Worm (Caenorhabditis elegans) whole organism, midembryonic: ENCODE data around the gene mif-1.

Source experiments
- T22C8.4 ChIP-seq: fragments of 200-800 bp; sonication (Bioruptor generic); IDR thresholded peaks from 2 replicates; pipeline ENCODE4 v1.3.6; 2022; ENCODE audit warnings: missing genetic modification characterization, missing compliant biosample characterization
- cog-1 ChIP-seq: sonication (generic microtip); optimal IDR thresholded peaks from 2 replicates; lab custom pipeline; 2016; ENCODE audit warnings: missing genetic modification characterization, missing compliant biosample characterization
- flt-1 ChIP-seq: fragments of 200-800 bp; sonication (Bioruptor generic); IDR thresholded peaks from 2 replicates; pipeline ENCODE4 v1.3.6; 2022; ENCODE audit warnings: missing genetic modification characterization, missing compliant biosample characterization
- klf-2 ChIP-seq: fragments of 200-800 bp; sonication (Bioruptor generic); conservative IDR thresholded peaks from 2 replicates; pipeline ENCODE4 v1.3.6; 2022; ENCODE audit warnings: missing genetic modification reagents, missing genetic modification characterization, missing compliant biosample characterization
- med-1 ChIP-seq: sonication (generic microtip); optimal IDR thresholded peaks from 2 replicates; lab custom pipeline; 2017; ENCODE audit warnings: missing genetic modification characterization, mild to moderate bottlenecking, missing compliant biosample characterization, antibody characterized with exemption, missing genetic modification reagents; ENCODE audit not compliant: insufficient read depth
- ref-1 ChIP-seq: fragments of 200-800 bp; sonication (Bioruptor generic); conservative IDR thresholded peaks from 2 replicates; pipeline ENCODE4 v1.3.6; 2022; ENCODE audit warnings: missing genetic modification reagents, missing genetic modification characterization, missing compliant biosample characterization
- tab-1 ChIP-seq: fragments of 200-800 bp; sonication (Bioruptor generic); IDR thresholded peaks from 2 replicates; pipeline ENCODE4 v1.3.6; 2022; ENCODE audit warnings: missing genetic modification characterization, missing compliant biosample characterization
- ztf-23 ChIP-seq: fragments of 200-800 bp; sonication (Bioruptor generic); IDR thresholded peaks from 2 replicates; pipeline ENCODE4 v1.3.6; 2022; ENCODE audit warnings: missing genetic modification reagents, missing genetic modification characterization, missing compliant biosample characterization
- ztf-29 ChIP-seq: fragments of 200-800 bp; sonication (Bioruptor generic); IDR thresholded peaks from 2 replicates; pipeline ENCODE4 v1.3.6; 2022; ENCODE audit warnings: missing genetic modification reagents, missing genetic modification characterization, missing compliant biosample characterization

Gene mif-1

ce11 chrIII:11830522-11831489 is 17.1 kb upstream of the mif-1 start:
- TF ChIP-seq cog-1 = no peak
- TF ChIP-seq T22C8.4 (GFP tag; lab: Robert Waterston, UW) = 0 out of 2 replicates have a peak, but pooled peaks have one; percentile 9

ce11 chrIII:11833449-11833848 is 14.5 kb upstream of the mif-1 start:
- TF ChIP-seq T22C8.4 (GFP tag; lab: Robert Waterston, UW) (no peak), cog-1 (no peak), tab-1 (no peak), klf-2 (GFP tag; lab: Robert Waterston, UW) (no peak), ref-1 (GFP tag; lab: Robert Waterston, UW) (no peak), med-1 (GFP tag; lab: Kevin White, UChicago) (no peak), ztf-29 (no peak), ztf-23 (GFP tag; lab: Robert Waterston, UW) (no peak), flt-1 (GFP tag; lab: Robert Waterston, UW) (no peak)

ce11 chrIII:11834168-11834567 is 13.8 kb upstream of the mif-1 start:
- TF ChIP-seq klf-2 (GFP tag; lab: Robert Waterston, UW) = no peak
- TF ChIP-seq tab-1 = 0 out of 2 replicates have a peak, but pooled peaks have one; percentile 17

- TF ChIP-seq tab-1 (no peak), ztf-29 (no peak), ztf-23 (GFP tag; lab: Robert Waterston, UW) (no peak), ref-1 (GFP tag; lab: Robert Waterston, UW) (no peak), flt-1 (GFP tag; lab: Robert Waterston, UW) (no peak)
Observed at ce11 chrIII:11834783-11835182, 13.2 kb upstream of the mif-1 start.

- TF ChIP-seq flt-1 (GFP tag; lab: Robert Waterston, UW) (no peak), ztf-29 (no peak), klf-2 (GFP tag; lab: Robert Waterston, UW) (no peak), tab-1 (no peak), ztf-23 (GFP tag; lab: Robert Waterston, UW) (no peak), med-1 (GFP tag; lab: Kevin White, UChicago) (no peak)
Observed at ce11 chrIII:11836054-11836453, 11.9 kb upstream of the mif-1 start.

- TF ChIP-seq ref-1 (GFP tag; lab: Robert Waterston, UW) (no peak), tab-1 (no peak), ztf-29 (no peak)
Observed at ce11 chrIII:11836734-11837133, 11.2 kb upstream of the mif-1 start.

ce11 chrIII:11841728-11842127 is 6.2 kb upstream of the mif-1 start:
- TF ChIP-seq cog-1 = no peak
- TF ChIP-seq med-1 (GFP tag; lab: Kevin White, UChicago) = no peak

ce11 chrIII:11843007-11843406 is 4.9 kb upstream of the mif-1 start:
- no peak for TF ChIP-seq ztf-23 (GFP tag; lab: Robert Waterston, UW)
- no peak for TF ChIP-seq T22C8.4 (GFP tag; lab: Robert Waterston, UW)
- no peak for TF ChIP-seq flt-1 (GFP tag; lab: Robert Waterston, UW)
- TF ChIP-seq ref-1 (GFP tag; lab: Robert Waterston, UW) = no peak
- no peak for TF ChIP-seq cog-1
- TF ChIP-seq klf-2 (GFP tag; lab: Robert Waterston, UW) = no peak
- no peak for TF ChIP-seq tab-1
- no peak for TF ChIP-seq ztf-29
- TF ChIP-seq med-1 (GFP tag; lab: Kevin White, UChicago) = no peak

ce11 chrIII:11846365-11846764 is 1.6 kb upstream of the mif-1 start, which contains the start of gene ntl-3:
Gene ntl-3 (minus strand): TSS chrIII:11846465.
- no peak for TF ChIP-seq ztf-23 (GFP tag; lab: Robert Waterston, UW)
- no peak for TF ChIP-seq tab-1
- no peak for TF ChIP-seq flt-1 (GFP tag; lab: Robert Waterston, UW)
- no peak for TF ChIP-seq klf-2 (GFP tag; lab: Robert Waterston, UW)
- no peak for TF ChIP-seq T22C8.4 (GFP tag; lab: Robert Waterston, UW)

ce11 chrIII:11847014-11847413 is 938 bp upstream of the mif-1 start:
- TF ChIP-seq T22C8.4 (GFP tag; lab: Robert Waterston, UW) (peak; percentile 64), klf-2 (GFP tag; lab: Robert Waterston, UW) (no peak)

- TF ChIP-seq med-1 (GFP tag; lab: Kevin White, UChicago) (no peak), ztf-23 (GFP tag; lab: Robert Waterston, UW) (no peak), tab-1 (no peak), klf-2 (GFP tag; lab: Robert Waterston, UW) (peak; percentile 60; the same call in 1 of the 2 replicates), flt-1 (GFP tag; lab: Robert Waterston, UW) (peak; percentile 64; the same call in 1 of the 2 replicates), T22C8.4 (GFP tag; lab: Robert Waterston, UW) (peak; percentile 34; the same call in 1 of the 2 replicates), cog-1 (no peak), ztf-29 (no peak), ref-1 (GFP tag; lab: Robert Waterston, UW) (0 out of 2 replicates have a peak, but pooled peaks have one; percentile 25)
Observed at ce11 chrIII:11848317-11848716, 365 bp downstream of the mif-1 start.
